Worm (Caenorhabditis elegans) whole organism, L3 larva: ENCODE data around the gene C09F12.2.

ENCODE experiments used
- ZK546.5 ChIP-seq: sonication (generic microtip); optimal IDR thresholded peaks from 2 replicates; lab custom pipeline; 2017; ENCODE audit warnings: missing biosample characterization, missing genetic modification characterization
- aly-2 ChIP-seq: fragments of 150-350 bp; optimal IDR thresholded peaks from 2 replicates; lab custom pipeline; 2014; ENCODE audit warnings: missing biosample characterization, missing genetic modification characterization
- ama-1 ChIP-seq: fragments of 150-350 bp; optimal IDR thresholded peaks from 2 replicates; lab custom pipeline; 2018
- ceh-16 ChIP-seq: sonication (generic microtip); optimal IDR thresholded peaks from 2 replicates; lab custom pipeline; 2017; ENCODE audit warnings: missing biosample characterization, missing genetic modification characterization
- ceh-82 ChIP-seq: fragments of 150-350 bp; optimal IDR thresholded peaks from 2 replicates; lab custom pipeline; 2014; ENCODE audit warnings: missing biosample characterization, missing genetic modification characterization
- ceh-9 ChIP-seq: sonication (generic microtip); optimal IDR thresholded peaks from 2 replicates; lab custom pipeline; 2018; ENCODE audit warnings: missing biosample characterization, missing genetic modification characterization
- egl-27 ChIP-seq: sonication (generic microtip); optimal IDR thresholded peaks from 4 replicates; lab custom pipeline; 2017; ENCODE audit warnings: missing biosample characterization, missing genetic modification reagents, missing genetic modification characterization
- egl-5 ChIP-seq: fragments of 150-350 bp; optimal IDR thresholded peaks from 2 replicates; lab custom pipeline; 2017; ENCODE audit warnings: missing biosample characterization, missing genetic modification reagents, missing genetic modification characterization, inconsistent platforms
- elt-2 ChIP-seq: sonication (generic microtip); optimal IDR thresholded peaks from 2 replicates; lab custom pipeline; 2016; ENCODE audit warnings: missing genetic modification reagents, mild to moderate bottlenecking, missing genetic modification characterization, missing compliant biosample characterization
- elt-3 ChIP-seq, 3 experiments: fragments of 150-350 bp in 1 of 3; sonication (generic microtip) in 2 of 3; optimal IDR thresholded peaks; 2 replicates in 2 of 3; 4 replicates in 1 of 3; lab custom pipeline; 2014 to 2017; ENCODE audit warnings: missing biosample characterization in 3 of 3, missing genetic modification characterization in 3 of 3
- eor-1 ChIP-seq, 2 experiments: fragments of 150-350 bp; optimal IDR thresholded peaks; 2 replicates each; lab custom pipeline; 2014 to 2018; ENCODE audit warnings: missing biosample characterization in 2 of 2, missing genetic modification characterization in 2 of 2
- fkh-10 ChIP-seq: sonication (generic microtip); optimal IDR thresholded peaks from 2 replicates; lab custom pipeline; 2017; ENCODE audit warnings: missing biosample characterization, missing genetic modification reagents, missing genetic modification characterization
- fkh-2 ChIP-seq: fragments of 150-350 bp; optimal IDR thresholded peaks from 2 replicates; lab custom pipeline; 2014; ENCODE audit warnings: missing biosample characterization, missing genetic modification reagents, missing genetic modification characterization
- fos-1 ChIP-seq: fragments of 150-350 bp; optimal IDR thresholded peaks from 2 replicates; lab custom pipeline; 2014; ENCODE audit warnings: missing biosample characterization, missing genetic modification characterization
- hmg-11 ChIP-seq: sonication (generic microtip); optimal IDR thresholded peaks from 2 replicates; lab custom pipeline; 2016; ENCODE audit warnings: missing genetic modification characterization, missing compliant biosample characterization
- lin-15B ChIP-seq: fragments of 150-350 bp; optimal IDR thresholded peaks from 2 replicates; lab custom pipeline; 2014; ENCODE audit warnings: missing biosample characterization, missing genetic modification characterization
- lin-39 ChIP-seq: fragments of 150-350 bp; optimal IDR thresholded peaks from 2 replicates; lab custom pipeline; 2018; ENCODE audit warnings: missing biosample characterization, missing genetic modification reagents, missing genetic modification characterization
- lsy-12 ChIP-seq: sonication (generic microtip); optimal IDR thresholded peaks from 2 replicates; lab custom pipeline; 2016; ENCODE audit warnings: mild to moderate bottlenecking, missing genetic modification characterization, missing compliant biosample characterization
- mml-1 ChIP-seq: fragments of 150-350 bp; sonication (generic microtip); optimal IDR thresholded peaks from 3 replicates; lab custom pipeline; 2014; ENCODE audit warnings: missing biosample characterization, missing genetic modification characterization
- nfya-1 ChIP-seq: sonication (generic microtip); optimal IDR thresholded peaks from 2 replicates; lab custom pipeline; 2017; ENCODE audit warnings: missing genetic modification characterization, mild to moderate bottlenecking, missing compliant biosample characterization, antibody characterized with exemption, moderate library complexity; ENCODE audit not compliant: insufficient read depth
- nhr-11 ChIP-seq: fragments of 150-350 bp; optimal IDR thresholded peaks from 2 replicates; lab custom pipeline; 2014; ENCODE audit warnings: missing biosample characterization, missing genetic modification characterization
- nhr-237 ChIP-seq: fragments of 150-350 bp; optimal IDR thresholded peaks from 2 replicates; lab custom pipeline; 2014; ENCODE audit warnings: missing biosample characterization, missing genetic modification characterization
- nhr-25 ChIP-seq: sonication (generic microtip); optimal IDR thresholded peaks from 2 replicates; lab custom pipeline; 2017; ENCODE audit warnings: missing biosample characterization, missing genetic modification characterization
- nhr-28 ChIP-seq: fragments of 150-350 bp; optimal IDR thresholded peaks from 2 replicates; lab custom pipeline; 2014; ENCODE audit warnings: missing biosample characterization, missing genetic modification characterization
- nhr-67 ChIP-seq: fragments of 150-350 bp; optimal IDR thresholded peaks from 2 replicates; lab custom pipeline; 2014; ENCODE audit warnings: missing biosample characterization, missing genetic modification characterization
- nhr-76 ChIP-seq: fragments of 150-350 bp; sonication (generic microtip); optimal IDR thresholded peaks from 5 replicates; lab custom pipeline; 2014; ENCODE audit warnings: missing biosample characterization, missing genetic modification characterization
- nhr-77 ChIP-seq: fragments of 150-350 bp; optimal IDR thresholded peaks from 2 replicates; lab custom pipeline; 2014; ENCODE audit warnings: missing biosample characterization, missing genetic modification characterization
- sea-2 ChIP-seq: fragments of 150-350 bp; sonication (generic microtip); optimal IDR thresholded peaks from 4 replicates; lab custom pipeline; 2014; ENCODE audit warnings: missing biosample characterization, missing genetic modification reagents, missing genetic modification characterization
- snpc-4 ChIP-seq: fragments of 150-350 bp; optimal IDR thresholded peaks from 2 replicates; lab custom pipeline; 2014; ENCODE audit warnings: missing biosample characterization, missing genetic modification characterization
- tbx-2 ChIP-seq: sonication (generic microtip); optimal IDR thresholded peaks from 2 replicates; lab custom pipeline; 2016; ENCODE audit warnings: mild to moderate bottlenecking, missing genetic modification characterization, missing compliant biosample characterization
- unc-39 ChIP-seq: sonication (generic microtip); optimal IDR thresholded peaks from 4 replicates; lab custom pipeline; 2017; ENCODE audit warnings: missing biosample characterization, missing genetic modification characterization
- zag-1 ChIP-seq: fragments of 150-350 bp; optimal IDR thresholded peaks from 2 replicates; lab custom pipeline; 2014; ENCODE audit warnings: missing biosample characterization, missing genetic modification characterization
- ztf-4 ChIP-seq: fragments of 150-350 bp; optimal IDR thresholded peaks from 2 replicates; lab custom pipeline; 2014; ENCODE audit warnings: missing biosample characterization, missing genetic modification characterization

The C09F12.2 gene

ce11 chrX:11068334-11068733 lies 14.6 kb downstream of the C09F12.2 start, which contains the start of gene apt-9:
apt-9 (plus strand) TSS chrX:11068527.
- TF ChIP-seq egl-5 (tag; lab: Kevin White, UChicago) (peak; percentile 2), fkh-10 (GFP tag; lab: Kevin White, UChicago) (peak; percentile 57), nhr-237 (no peak), hmg-11 (tag; lab: Kevin White, UChicago) (peak; percentile 1), nhr-77 (tag; lab: Kevin White, UChicago) (no peak), snpc-4 (tag; lab: Kevin White, UChicago) (peak; percentile 9), nfya-1 (peak; percentile 62), ztf-4 (no peak), lin-39 (tag; lab: Kevin White, UChicago) (peak; percentile 74), fkh-2 (tag; lab: Kevin White, UChicago) (no peak), eor-1 (tag; optimal IDR thresholded peaks at IDR 0.05; lab: Kevin White, UChicago) (no peak), ceh-16 (tag; lab: Kevin White, UChicago) (no peak), nhr-28 (tag; lab: Kevin White, UChicago) (no peak)

ce11 chrX:11072701-11073100 lies 19.0 kb downstream of the C09F12.2 start:
- peak; percentile 10 for TF ChIP-seq nfya-1
- no peak for TF ChIP-seq sea-2 (GFP tag; lab: Kevin White, UChicago)
- no peak for TF ChIP-seq elt-3 (tag; optimal IDR thresholded peaks at IDR 0.05; lab: Kevin White, UChicago)

DNA sequence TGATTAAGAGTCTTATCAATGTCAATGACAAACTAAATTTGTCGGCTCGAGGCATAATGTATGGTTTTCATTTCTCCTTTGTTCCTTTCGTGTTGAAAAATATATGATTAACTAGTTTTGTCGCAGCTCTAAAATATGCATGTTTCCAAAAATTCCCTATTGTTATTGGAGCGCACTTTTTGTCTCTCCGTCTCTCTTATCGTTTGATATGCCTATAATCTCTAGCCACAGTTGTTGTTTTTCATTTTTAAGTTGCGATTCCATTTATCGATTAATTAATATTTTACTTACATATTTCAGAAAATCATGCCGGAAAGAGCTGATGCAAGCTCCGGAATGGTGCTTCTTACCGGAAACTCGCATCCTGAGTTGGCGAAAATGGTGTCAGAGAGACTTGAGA lies 19.6 kb downstream of the C09F12.2 start, which contains the start of gene W04G3.5:
Gene W04G3.5, plus strand, starts transcription at position 301 of the 400 bp plus-strand sequence.
- TF ChIP-seq ztf-4 (no peak), lsy-12 (tag; lab: Kevin White, UChicago) (no peak), fkh-2 (tag; lab: Kevin White, UChicago) (no peak)
- TF ChIP-seq, all 47 proteins: peak for 0

- TF ChIP-seq lin-39 (tag; lab: Kevin White, UChicago) (no peak), elt-3 (tag; optimal IDR thresholded peaks at IDR 0.05; lab: Kevin White, UChicago) (no peak), ama-1 (lab: Kevin White, UChicago) (no peak), fos-1 (tag; lab: Kevin White, UChicago) (no peak), ZK546.5 (no peak), nhr-28 (tag; lab: Kevin White, UChicago) (no peak), lsy-12 (tag; lab: Kevin White, UChicago) (no peak), elt-2 (tag; lab: Kevin White, UChicago) (no peak), lin-15B (tag; lab: Kevin White, UChicago) (no peak), nhr-76 (tag; lab: Kevin White, UChicago) (no peak), egl-27 (tag; lab: Kevin White, UChicago) (no peak)
These were observed 22.8 kb downstream of the C09F12.2 start, which contains the start of gene W04G3.12 for ce11 chrX:11076491-11076890. W04G3.12 (minus strand) TSS chrX:11076801.

ce11 chrX:11078150-11078549 lies 24.4 kb downstream of the C09F12.2 start, which contains the start of gene W04G3.10:
W04G3.10 (minus strand) TSS chrX:11078250.
- TF ChIP-seq elt-2 (tag; lab: Kevin White, UChicago) = no peak
- no peak for TF ChIP-seq ceh-82 (tag; lab: Kevin White, UChicago)
- TF ChIP-seq zag-1 (tag; lab: Kevin White, UChicago) = no peak
- no peak for TF ChIP-seq nhr-11 (tag; lab: Kevin White, UChicago)
- TF ChIP-seq nhr-25 (tag; lab: Kevin White, UChicago) = no peak
- TF ChIP-seq eor-1 (tag; optimal IDR thresholded peaks at IDR 0.05; lab: Kevin White, UChicago) = no peak
- no peak for TF ChIP-seq fos-1 (tag; lab: Kevin White, UChicago)
- TF ChIP-seq nhr-67 (tag; lab: Kevin White, UChicago) = no peak
- TF ChIP-seq tbx-2 (tag; lab: Kevin White, UChicago) = no peak
- TF ChIP-seq lin-15B (tag; lab: Kevin White, UChicago) = no peak
- no peak for TF ChIP-seq nhr-77 (tag; lab: Kevin White, UChicago)
- no peak for TF ChIP-seq hmg-11 (tag; lab: Kevin White, UChicago)
- TF ChIP-seq ZK546.5 = no peak
- TF ChIP-seq nhr-28 (tag; lab: Kevin White, UChicago) = no peak
- no peak for TF ChIP-seq ztf-4
- TF ChIP-seq mml-1 (tag; lab: Kevin White, UChicago) = no peak

DNA sequence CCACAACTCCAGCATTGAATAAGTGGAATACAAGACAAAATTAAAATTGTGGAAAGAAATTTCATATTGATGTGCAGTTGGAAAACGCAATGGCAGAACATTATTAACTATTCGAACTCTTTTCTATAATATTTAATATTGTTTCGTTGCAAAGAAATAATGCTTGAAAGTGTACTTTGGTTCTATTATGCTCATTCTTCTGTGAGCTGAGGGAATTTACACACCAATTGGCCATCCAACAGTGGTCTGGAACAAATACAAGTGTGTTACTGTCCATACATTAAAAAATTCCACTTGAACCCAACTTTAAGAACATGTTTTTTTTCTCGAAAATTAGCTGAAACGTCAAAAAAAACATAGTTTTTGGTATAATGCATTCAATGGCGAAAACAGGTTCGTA lies 26.0 kb downstream of the C09F12.2 start, which contains the start of gene W04G3.13:
Gene W04G3.13, minus strand, starts transcription at position 101 of the 400 bp plus-strand sequence.
- TF ChIP-seq unc-39 (no peak), fkh-2 (tag; lab: Kevin White, UChicago) (no peak), nhr-237 (no peak), nhr-76 (tag; lab: Kevin White, UChicago) (no peak), ZK546.5 (no peak), hmg-11 (tag; lab: Kevin White, UChicago) (no peak), ceh-9 (no peak), aly-2 (no peak), eor-1 (tag; optimal IDR thresholded peaks at IDR 0.05; lab: Kevin White, UChicago) (no peak), elt-2 (tag; lab: Kevin White, UChicago) (no peak)
- TF ChIP-seq, all 47 proteins: peak for 0
